Worm (Caenorhabditis elegans) whole organism, L2 larva: ENCODE data around the gene Y66A7A.4.

Source experiments
- C34F6.9 ChIP-seq: fragments of 150-350 bp; optimal IDR thresholded peaks from 2 replicates; lab custom pipeline; 2014; ENCODE audit warnings: missing biosample characterization, missing genetic modification characterization
- F13H6.1 ChIP-seq: sonication (generic microtip); optimal IDR thresholded peaks from 2 replicates; lab custom pipeline; 2016; ENCODE audit warnings: missing genetic modification characterization, missing compliant biosample characterization
- R02D3.7 ChIP-seq: fragments of 150-350 bp; optimal IDR thresholded peaks from 2 replicates; lab custom pipeline; 2014; ENCODE audit warnings: missing biosample characterization, missing genetic modification characterization
- Y55F3AM.14 ChIP-seq: fragments of 200-800 bp; sonication (Bioruptor generic); optimal IDR thresholded peaks from 2 replicates; lab custom pipeline; 2018; ENCODE audit warnings: mild to moderate bottlenecking, missing genetic modification characterization, missing compliant biosample characterization
- ZK546.5 ChIP-seq: sonication (generic microtip); optimal IDR thresholded peaks from 2 replicates; lab custom pipeline; 2017; ENCODE audit warnings: missing biosample characterization, missing genetic modification characterization
- alr-1 ChIP-seq: fragments of 150-350 bp; optimal IDR thresholded peaks from 2 replicates; lab custom pipeline; 2014; ENCODE audit warnings: missing biosample characterization, missing genetic modification characterization
- aly-2 ChIP-seq: fragments of 150-350 bp; optimal IDR thresholded peaks from 2 replicates; lab custom pipeline; 2014; ENCODE audit warnings: missing biosample characterization, missing genetic modification characterization
- blmp-1 ChIP-seq: sonication (generic microtip); optimal IDR thresholded peaks from 2 replicates; lab custom pipeline; 2017; ENCODE audit warnings: missing genetic modification characterization, mild to moderate bottlenecking, missing compliant biosample characterization, antibody characterized with exemption, moderate library complexity; ENCODE audit not compliant: insufficient read depth
- ceh-16 ChIP-seq: fragments of 150-350 bp; optimal IDR thresholded peaks from 2 replicates; lab custom pipeline; 2014; ENCODE audit warnings: missing biosample characterization, missing genetic modification characterization
- ceh-82 ChIP-seq: fragments of 150-350 bp; optimal IDR thresholded peaks from 2 replicates; lab custom pipeline; 2014; ENCODE audit warnings: missing biosample characterization, missing genetic modification characterization
- dmd-4 ChIP-seq: sonication (generic microtip); optimal IDR thresholded peaks from 2 replicates; lab custom pipeline; 2017; ENCODE audit warnings: missing biosample characterization, missing genetic modification characterization
- egl-27 ChIP-seq: sonication (generic microtip); optimal IDR thresholded peaks from 3 replicates; lab custom pipeline; 2017; ENCODE audit warnings: missing biosample characterization, missing genetic modification reagents, missing genetic modification characterization
- elt-1 ChIP-seq: fragments of 150-350 bp; optimal IDR thresholded peaks from 2 replicates; lab custom pipeline; 2014; ENCODE audit warnings: missing biosample characterization, missing genetic modification characterization
- elt-3 ChIP-seq: sonication (generic microtip); optimal IDR thresholded peaks from 2 replicates; lab custom pipeline; 2017; ENCODE audit warnings: missing biosample characterization, missing genetic modification characterization
- gmeb-1 ChIP-seq: fragments of 150-350 bp; optimal IDR thresholded peaks from 2 replicates; lab custom pipeline; 2014; ENCODE audit warnings: missing biosample characterization, missing genetic modification characterization
- lin-11 ChIP-seq: fragments of 150-350 bp; sonication (generic microtip); optimal IDR thresholded peaks from 2 replicates; lab custom pipeline; 2014; ENCODE audit warnings: missing biosample characterization, missing genetic modification characterization, inconsistent platforms, mixed read lengths
- lsy-2 ChIP-seq, 2 experiments: fragments of 150-350 bp in 1 of 2; sonication (generic microtip) in 1 of 2; optimal IDR thresholded peaks; 2 replicates each; lab custom pipeline; 2014 to 2017; ENCODE audit warnings: missing biosample characterization in 2 of 2, missing genetic modification characterization in 2 of 2
- mab-5 ChIP-seq: fragments of 150-350 bp; optimal IDR thresholded peaks from 2 replicates; lab custom pipeline; 2014; ENCODE audit warnings: missing biosample characterization, missing genetic modification characterization
- mbf-1 ChIP-seq: sonication (generic microtip); optimal IDR thresholded peaks from 2 replicates; lab custom pipeline; 2017; ENCODE audit warnings: missing biosample characterization, missing genetic modification characterization
- nhr-10 ChIP-seq: sonication (generic microtip); optimal IDR thresholded peaks from 2 replicates; lab custom pipeline; 2017; ENCODE audit warnings: missing biosample characterization, missing genetic modification characterization
- nhr-11 ChIP-seq: fragments of 150-350 bp; optimal IDR thresholded peaks from 2 replicates; lab custom pipeline; 2014; ENCODE audit warnings: missing biosample characterization, missing genetic modification characterization
- nhr-129 ChIP-seq: fragments of 150-350 bp; optimal IDR thresholded peaks from 2 replicates; lab custom pipeline; 2014; ENCODE audit warnings: missing biosample characterization, missing genetic modification characterization
- nhr-21 ChIP-seq: fragments of 150-350 bp; optimal IDR thresholded peaks from 2 replicates; lab custom pipeline; 2014; ENCODE audit warnings: missing biosample characterization, missing genetic modification characterization
- nhr-23 ChIP-seq: fragments of 150-350 bp; optimal IDR thresholded peaks from 2 replicates; lab custom pipeline; 2014; ENCODE audit warnings: missing biosample characterization, missing genetic modification reagents, missing genetic modification characterization
- nhr-237 ChIP-seq: fragments of 150-350 bp; optimal IDR thresholded peaks from 2 replicates; lab custom pipeline; 2014; ENCODE audit warnings: missing biosample characterization, missing genetic modification characterization
- nhr-25 ChIP-seq: fragments of 150-350 bp; sonication (generic microtip); optimal IDR thresholded peaks from 3 replicates; lab custom pipeline; 2014; ENCODE audit warnings: missing biosample characterization, missing genetic modification characterization
- nhr-77 ChIP-seq: fragments of 150-350 bp; optimal IDR thresholded peaks from 2 replicates; lab custom pipeline; 2014; ENCODE audit warnings: missing biosample characterization, missing genetic modification characterization
- sem-4 ChIP-seq: fragments of 150-350 bp; optimal IDR thresholded peaks from 2 replicates; lab custom pipeline; 2014; ENCODE audit warnings: missing biosample characterization, missing genetic modification reagents, missing genetic modification characterization
- skn-1 ChIP-seq: sonication (generic microtip); optimal IDR thresholded peaks from 2 replicates; lab custom pipeline; 2017; ENCODE audit warnings: missing biosample characterization, missing genetic modification characterization
- sma-3 ChIP-seq: sonication (generic microtip); optimal IDR thresholded peaks from 2 replicates; lab custom pipeline; 2016; ENCODE audit warnings: missing genetic modification reagents, missing genetic modification characterization, missing compliant biosample characterization
- sma-9 ChIP-seq, 2 experiments: fragments of 150-350 bp in 1 of 2; sonication (generic microtip) in 1 of 2; optimal IDR thresholded peaks; 2 replicates each; lab custom pipeline; 2014 to 2016; ENCODE audit warnings: missing genetic modification characterization in 2 of 2, mild to moderate bottlenecking in 1 of 2, missing biosample characterization in 1 of 2, missing compliant biosample characterization in 1 of 2, missing genetic modification reagents in 1 of 2, moderate library complexity in 1 of 2
- snpc-4 ChIP-seq: fragments of 150-350 bp; optimal IDR thresholded peaks from 2 replicates; lab custom pipeline; 2014; ENCODE audit warnings: missing biosample characterization, missing genetic modification characterization
- unc-55 ChIP-seq: fragments of 150-350 bp; sonication (generic microtip); optimal IDR thresholded peaks from 3 replicates; lab custom pipeline; 2014; ENCODE audit warnings: missing biosample characterization, missing genetic modification reagents, missing genetic modification characterization
- unc-62 ChIP-seq: fragments of 150-350 bp; optimal IDR thresholded peaks from 2 replicates; lab custom pipeline; 2014; ENCODE audit warnings: missing biosample characterization, missing genetic modification reagents, missing genetic modification characterization
- zag-1 ChIP-seq: fragments of 150-350 bp; optimal IDR thresholded peaks from 2 replicates; lab custom pipeline; 2014; ENCODE audit warnings: missing biosample characterization, missing genetic modification characterization
- ztf-1 ChIP-seq: fragments of 200-800 bp; sonication (Bioruptor generic); conservative IDR thresholded peaks from 2 replicates; pipeline ENCODE4 v1.3.6; 2022; ENCODE audit warnings: missing genetic modification characterization, missing compliant biosample characterization
- ztf-11 ChIP-seq: sonication (generic microtip); optimal IDR thresholded peaks from 2 replicates; lab custom pipeline; 2017; ENCODE audit warnings: missing biosample characterization, missing genetic modification characterization
- ztf-4 ChIP-seq: fragments of 150-350 bp; optimal IDR thresholded peaks from 2 replicates; lab custom pipeline; 2014; ENCODE audit warnings: missing biosample characterization, missing genetic modification characterization

Y66A7A.4 gene

DNA sequence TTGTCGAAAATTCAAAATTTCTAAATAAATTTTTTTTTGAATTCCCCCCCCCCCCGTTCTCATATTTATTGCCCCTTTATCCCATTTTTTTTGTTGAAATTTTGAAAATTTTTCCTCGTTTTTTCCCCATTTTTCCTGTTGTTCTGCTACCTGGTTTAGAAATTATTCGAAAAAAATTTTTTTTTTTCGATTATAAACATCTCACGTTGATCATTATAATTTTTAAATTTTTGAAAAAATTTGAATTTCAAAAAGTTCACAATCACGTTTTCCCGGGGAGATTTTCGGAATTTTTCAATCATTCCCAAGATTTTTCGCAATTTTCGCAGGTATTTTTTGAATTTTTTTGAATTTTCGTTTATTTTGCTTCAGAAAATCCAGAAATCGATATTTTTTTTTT, 23.5 kb upstream of the Y66A7A.4 start, which contains the start of gene Y66D12A.3:
TSS of gene Y66D12A.3 (plus strand) at position 301 of the 400 bp plus-strand sequence.
- TF ChIP-seq dmd-4 (no peak), ceh-82 (tag; lab: Kevin White, UChicago) (no peak), R02D3.7 (tag; lab: Kevin White, UChicago) (no peak), egl-27 (tag; lab: Kevin White, UChicago) (no peak), nhr-11 (tag; lab: Kevin White, UChicago) (no peak), unc-62 (no peak), ztf-1 (GFP tag; lab: Robert Waterston, UW) (no peak), elt-3 (no peak), gmeb-1 (no peak), ZK546.5 (no peak), sma-3 (GFP tag; lab: Kevin White, UChicago) (no peak), nhr-25 (tag; lab: Kevin White, UChicago) (no peak), nhr-77 (tag; lab: Kevin White, UChicago) (no peak)

DNA sequence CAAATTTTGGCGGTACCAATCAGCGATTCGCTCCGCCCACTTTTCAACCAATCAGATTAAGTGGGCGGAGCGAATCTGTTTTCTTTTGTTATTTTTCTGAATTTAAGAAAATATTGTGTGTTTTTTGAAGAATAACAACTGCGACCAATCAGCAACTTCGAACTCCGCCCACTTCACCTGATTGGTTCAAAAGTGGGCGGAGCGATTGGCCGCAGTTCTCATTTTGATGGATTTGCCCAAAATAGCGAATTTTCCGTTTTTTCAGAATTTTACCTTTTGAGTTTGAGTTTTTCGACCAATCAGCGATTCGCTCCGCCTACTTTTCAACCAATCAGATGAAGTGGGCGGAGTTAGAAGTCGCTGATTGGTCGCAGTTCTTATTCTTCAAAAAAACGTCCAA, 23.1 kb upstream of the Y66A7A.4 start:
- TF ChIP-seq elt-3 (no peak), C34F6.9 (tag; lab: Kevin White, UChicago) (no peak), sma-3 (GFP tag; lab: Kevin White, UChicago) (no peak), dmd-4 (no peak), mab-5 (tag; lab: Kevin White, UChicago) (no peak), nhr-129 (tag; lab: Kevin White, UChicago) (no peak)
- TF ChIP-seq, all 48 proteins: peak for 0

DNA sequence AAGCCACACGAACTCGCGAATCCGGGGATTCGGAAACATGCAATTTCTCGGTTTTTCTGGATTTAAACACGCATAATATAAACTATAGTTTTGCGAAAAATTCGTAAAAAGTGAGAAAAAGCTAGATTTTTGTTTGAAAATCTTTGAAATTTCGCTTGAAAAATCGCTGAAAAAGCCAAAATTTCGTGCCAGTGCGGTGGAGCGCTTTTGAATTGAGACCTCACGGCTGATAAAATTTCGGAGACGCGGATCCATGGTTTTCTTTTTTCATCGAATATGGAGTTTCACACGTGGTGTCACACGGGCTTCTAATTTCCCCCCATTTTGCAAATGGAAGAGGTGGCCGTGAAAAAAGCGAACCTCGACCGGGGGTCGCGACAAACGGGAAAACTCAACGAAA, 22.2 kb upstream of the Y66A7A.4 start:
- TF ChIP-seq skn-1 (tag; lab: Kevin White, UChicago) (no peak), nhr-25 (tag; lab: Kevin White, UChicago) (no peak), ceh-82 (tag; lab: Kevin White, UChicago) (no peak), ztf-4 (tag; lab: Kevin White, UChicago) (no peak), sma-3 (GFP tag; lab: Kevin White, UChicago) (no peak), nhr-77 (tag; lab: Kevin White, UChicago) (no peak), mbf-1 (tag; lab: Kevin White, UChicago) (no peak)

DNA sequence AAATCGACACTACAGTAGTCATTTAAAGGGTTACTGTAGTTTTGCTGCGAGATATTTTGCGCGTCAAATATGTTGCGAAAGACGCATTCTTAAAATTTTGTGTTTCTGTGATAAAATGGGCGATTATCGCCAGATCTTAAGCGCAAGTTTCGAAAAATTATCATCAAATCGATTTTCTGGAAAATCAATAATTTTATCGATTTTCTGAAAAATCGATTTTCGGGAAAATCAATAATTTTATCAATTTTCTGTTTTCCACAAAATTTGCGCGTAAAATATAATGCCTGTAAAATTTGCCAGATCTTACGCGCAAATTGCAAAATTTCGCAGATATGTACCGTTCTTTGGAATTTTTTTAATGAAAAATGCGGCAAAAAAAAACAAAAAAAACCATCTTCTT, 20.3 kb upstream of the Y66A7A.4 start:
- TF ChIP-seq unc-55 (GFP tag; lab: Kevin White, UChicago) (no peak), R02D3.7 (tag; lab: Kevin White, UChicago) (no peak), nhr-10 (tag; lab: Kevin White, UChicago) (no peak), nhr-77 (tag; lab: Kevin White, UChicago) (no peak), dmd-4 (no peak), ceh-82 (tag; lab: Kevin White, UChicago) (no peak), zag-1 (tag; lab: Kevin White, UChicago) (no peak), lin-11 (no peak), mbf-1 (tag; lab: Kevin White, UChicago) (no peak), ztf-11 (tag; lab: Kevin White, UChicago) (no peak)

DNA sequence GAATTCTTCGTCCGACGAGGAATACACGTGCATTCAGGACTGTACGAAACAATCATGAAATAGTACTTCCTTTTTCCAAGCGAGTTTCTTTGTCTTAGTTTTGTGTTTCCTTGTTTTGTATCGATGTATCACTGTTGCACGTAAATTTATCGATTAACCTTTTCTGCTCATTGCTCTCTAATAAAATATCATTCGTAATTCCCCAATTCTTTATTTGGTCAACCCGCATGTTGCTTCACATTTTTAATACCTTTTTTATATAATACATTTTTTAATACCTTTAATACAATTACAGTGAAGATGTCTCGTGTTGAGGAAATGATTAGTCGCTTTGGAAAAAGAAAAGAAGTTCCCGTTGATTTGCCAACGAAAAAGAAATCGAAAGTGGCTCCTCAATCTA, 4.5 kb upstream of the Y66A7A.4 start, which contains the start of gene Y66D12A.1:
TSS of gene Y66D12A.1 (plus strand) at position 301 of the 400 bp plus-strand sequence.
- TF ChIP-seq dmd-4 (no peak), egl-27 (tag; lab: Kevin White, UChicago) (no peak), Y55F3AM.14 (GFP tag; lab: Kevin White, UChicago) (no peak), nhr-21 (tag; lab: Kevin White, UChicago) (no peak), unc-62 (no peak), alr-1 (no peak), R02D3.7 (tag; lab: Kevin White, UChicago) (no peak), sem-4 (no peak), elt-3 (no peak), ztf-11 (tag; lab: Kevin White, UChicago) (no peak), F13H6.1 (no peak), ceh-16 (tag; lab: Kevin White, UChicago) (no peak), zag-1 (tag; lab: Kevin White, UChicago) (no peak), ZK546.5 (no peak), skn-1 (tag; lab: Kevin White, UChicago) (no peak)

DNA sequence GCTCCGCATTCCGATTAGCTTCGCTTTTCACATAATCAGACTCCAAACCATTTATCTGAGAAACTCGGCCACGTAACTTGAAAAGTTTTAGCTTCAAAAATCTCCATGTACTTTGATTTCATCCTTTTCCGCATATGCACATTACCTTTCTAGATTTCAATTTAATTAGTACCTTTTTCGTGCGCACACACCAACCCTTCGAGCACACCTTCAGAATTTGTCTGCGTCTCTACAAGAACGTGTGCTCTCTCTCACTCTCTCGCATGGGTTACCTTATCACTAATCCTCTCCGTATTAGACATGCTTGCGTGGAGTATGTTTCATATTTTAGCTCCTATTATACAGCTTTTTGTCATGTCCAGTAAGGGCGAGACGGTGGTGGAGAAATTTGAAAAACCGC, 2.8 kb upstream of the Y66A7A.4 start, which contains the start of gene Y66D12A.30:
TSS of gene Y66D12A.30 (plus strand) at position 301 of the 400 bp plus-strand sequence.
- TF ChIP-seq ZK546.5, result no peak
- TF ChIP-seq ztf-1 (GFP tag; lab: Robert Waterston, UW), result no peak
- no peak for TF ChIP-seq unc-55 (GFP tag; lab: Kevin White, UChicago)
- TF ChIP-seq nhr-23, result no peak
- TF ChIP-seq ztf-4 (tag; lab: Kevin White, UChicago), result no peak
- TF ChIP-seq lin-11, result no peak
- no peak for TF ChIP-seq blmp-1
- no peak for TF ChIP-seq Y55F3AM.14 (GFP tag; lab: Kevin White, UChicago)
- TF ChIP-seq alr-1, result no peak
- TF ChIP-seq nhr-10 (tag; lab: Kevin White, UChicago), result no peak
- no peak for TF ChIP-seq nhr-129 (tag; lab: Kevin White, UChicago)
- TF ChIP-seq lsy-2 (tag; optimal IDR thresholded peaks at IDR 0.05; lab: Kevin White, UChicago), result no peak
- no peak for TF ChIP-seq elt-1
- no peak for TF ChIP-seq snpc-4 (tag; lab: Kevin White, UChicago)
- no peak for TF ChIP-seq nhr-77 (tag; lab: Kevin White, UChicago)
- no peak for TF ChIP-seq nhr-237 (tag; lab: Kevin White, UChicago)
- TF ChIP-seq aly-2, result no peak
- no peak for TF ChIP-seq sma-9 (GFP tag; optimal IDR thresholded peaks at IDR 0.05; lab: Kevin White, UChicago)
- no peak for TF ChIP-seq sma-9 (tag; optimal IDR thresholded peaks at IDR 0.05; lab: Kevin White, UChicago)
